Fruit fly (Drosophila melanogaster) Kc167 (cell line): ENCODE results near the gene Akh.

Experiments used
- Myc ChIP-seq: fragments of >200 bp; optimal IDR thresholded peaks from 2 replicates; lab custom pipeline; 2017; ENCODE audit warnings: missing external identifiers
- Sin3A ChIP-seq: fragments of >200 bp; optimal IDR thresholded peaks from 2 replicates; lab custom pipeline; 2018; ENCODE audit warnings: missing external identifiers
- h ChIP-seq: fragments of >200 bp; optimal IDR thresholded peaks from 3 replicates; lab custom pipeline; 2018; ENCODE audit warnings: missing external identifiers
- insv ChIP-seq: fragments of >200 bp; optimal IDR thresholded peaks from 3 replicates; lab custom pipeline; 2018; ENCODE audit warnings: missing external identifiers
- psq ChIP-seq: fragments of >200 bp; optimal IDR thresholded peaks from 2 replicates; lab custom pipeline; 2017; ENCODE audit warnings: missing external identifiers
- ttk ChIP-seq: sonication (Bioruptor generic); optimal IDR thresholded peaks from 2 replicates; lab custom pipeline; 2017; ENCODE audit warnings: missing external identifiers

DNA sequence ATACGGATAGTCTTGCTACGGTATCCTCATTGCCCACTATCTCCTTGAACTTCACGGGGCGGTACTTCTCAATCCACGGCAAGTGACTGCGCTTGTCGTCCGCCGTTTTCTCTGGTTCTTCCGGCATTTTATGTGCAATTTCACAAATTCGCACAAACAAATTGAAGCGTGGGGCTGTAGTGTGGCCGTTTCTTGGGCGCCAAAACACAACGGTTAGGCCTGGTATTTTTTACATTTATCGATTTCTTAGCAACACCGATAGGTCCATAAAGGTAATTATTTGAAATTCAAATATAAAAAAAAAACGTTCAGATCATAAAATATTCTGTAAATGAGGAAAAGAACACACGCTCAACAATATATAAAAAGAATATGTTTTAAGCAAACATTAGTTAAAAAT is 5.4 kb upstream of the Akh start, which contains the start of gene RfC4:
- TF ChIP-seq psq (lab: Kevin White, UChicago) (no peak), insv (lab: Kevin White, UChicago) (no peak), Myc (lab: Kevin White, UChicago) (no peak), ttk (no peak), Sin3A (lab: Kevin White, UChicago) (no peak), h (no peak)
